Worm (Caenorhabditis elegans): ENCODE data around the gene M117.3.

ce11 chrIV:11864226-11864625, 42.2 kb downstream of the M117.3 start, which contains the start of gene trpa-1:
- TF ChIP-seq fkh-10 (GFP tag; optimal IDR thresholded peaks at IDR 0.05) = no peak
- no peak for TF ChIP-seq unc-130 (tag; optimal IDR thresholded peaks at IDR 0.05)

Data from whole organism, L1 larva.